Worm (Caenorhabditis elegans): ENCODE data around the gene far-1.

DNA sequence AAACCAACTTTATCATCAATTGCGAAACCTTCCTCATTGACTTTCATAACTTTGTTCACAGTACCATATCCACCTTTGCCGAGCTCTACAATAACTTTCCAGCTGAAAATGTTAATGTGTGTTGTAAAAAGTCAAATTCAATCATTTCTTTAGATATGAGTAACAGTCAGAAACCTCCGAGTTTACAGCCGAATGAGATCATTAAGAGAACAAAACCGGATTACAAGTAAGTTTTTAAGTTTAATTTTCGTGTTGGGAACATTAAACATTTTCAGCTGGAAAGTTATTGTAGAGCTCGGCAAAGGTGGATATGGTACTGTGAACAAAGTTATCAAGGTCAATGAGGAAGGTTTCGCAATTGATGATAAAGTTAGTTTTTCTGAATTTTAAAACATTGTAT, 20.2 kb upstream of the far-1 start, which contains the start of gene ZK507.1:
- TF ChIP-seq tbx-2 (tag; optimal IDR thresholded peaks at IDR 0.05) (no peak), ama-1 (optimal IDR thresholded peaks at IDR 0.05) (no peak), nhr-77 (tag; optimal IDR thresholded peaks at IDR 0.05) (no peak), lin-35 (GFP tag; optimal IDR thresholded peaks at IDR 0.05) (no peak), ceh-82 (tag; optimal IDR thresholded peaks at IDR 0.05) (no peak), hpl-2 (GFP tag; optimal IDR thresholded peaks at IDR 0.05) (no peak), egl-27 (tag; optimal IDR thresholded peaks at IDR 0.05) (no peak), nhr-237 (tag; optimal IDR thresholded peaks at IDR 0.05) (no peak), F16B12.6 (tag; optimal IDR thresholded peaks at IDR 0.05) (no peak), jun-1 (tag; optimal IDR thresholded peaks at IDR 0.05) (no peak), zag-1 (tag; optimal IDR thresholded peaks at IDR 0.05) (no peak), nhr-11 (tag; optimal IDR thresholded peaks at IDR 0.05) (no peak), fkh-10 (GFP tag; optimal IDR thresholded peaks at IDR 0.05) (no peak)
